Worm (Caenorhabditis elegans) whole organism, young adult: ENCODE results near the gene srg-61.

Experiments
- B0336.3 ChIP-seq: fragments of 200-800 bp; sonication (Bioruptor generic); IDR thresholded peaks from 2 replicates; pipeline ENCODE4 v1.3.6; 2022; ENCODE audit warnings: missing genetic modification characterization, missing compliant biosample characterization
- C17E4.6 ChIP-seq: fragments of 200-800 bp; sonication (Bioruptor generic); IDR thresholded peaks from 2 replicates; pipeline ENCODE4 v1.3.6; 2022; ENCODE audit warnings: missing genetic modification reagents, missing genetic modification characterization, missing compliant biosample characterization
- D2030.7 ChIP-seq: fragments of 200-800 bp; sonication (Bioruptor generic); IDR thresholded peaks from 2 replicates; pipeline ENCODE4 v1.3.6; 2022; ENCODE audit warnings: missing genetic modification reagents, missing genetic modification characterization, missing compliant biosample characterization
- F10E7.11 ChIP-seq: sonication (generic microtip); optimal IDR thresholded peaks from 2 replicates; lab custom pipeline; 2017; ENCODE audit warnings: mild to moderate bottlenecking, missing genetic modification characterization, moderate library complexity, missing compliant biosample characterization
- F49E8.2 ChIP-seq: sonication (generic microtip); optimal IDR thresholded peaks from 3 replicates; lab custom pipeline; 2017; ENCODE audit warnings: missing genetic modification characterization, mild to moderate bottlenecking, missing compliant biosample characterization, antibody characterized with exemption, moderate library complexity; ENCODE audit not compliant: insufficient read depth
- F55B11.4 ChIP-seq: sonication (generic microtip); optimal IDR thresholded peaks from 2 replicates; lab custom pipeline; 2016; ENCODE audit warnings: missing compliant biosample characterization, missing genetic modification characterization, borderline replicate concordance; ENCODE audit not compliant: insufficient read depth
- K12H6.12 ChIP-seq: fragments of 200-800 bp; sonication (Bioruptor generic); optimal IDR thresholded peaks from 2 replicates; lab custom pipeline; 2018; ENCODE audit warnings: mild to moderate bottlenecking, missing genetic modification characterization, missing compliant biosample characterization
- T26A5.8 ChIP-seq: sonication (generic microtip); optimal IDR thresholded peaks from 2 replicates; lab custom pipeline; 2016; ENCODE audit warnings: missing genetic modification characterization, missing compliant biosample characterization
- Y79H2A.3 ChIP-seq: fragments of 200-800 bp; sonication (Bioruptor generic); conservative IDR thresholded peaks from 2 replicates; pipeline ENCODE4 v1.3.6; 2022; ENCODE audit warnings: missing genetic modification reagents, missing genetic modification characterization, missing compliant biosample characterization
- Y95B8A.8 ChIP-seq: fragments of 200-800 bp; sonication (Bioruptor generic); IDR thresholded peaks from 2 replicates; pipeline ENCODE4 v1.3.6; 2022; ENCODE audit warnings: missing genetic modification reagents, missing genetic modification characterization, missing compliant biosample characterization
- akir-1 ChIP-seq: fragments of 200-800 bp; sonication (Bioruptor generic); optimal IDR thresholded peaks from 2 replicates; lab custom pipeline; 2018; ENCODE audit warnings: mild to moderate bottlenecking, missing genetic modification characterization, moderate library complexity, missing compliant biosample characterization
- athp-1 ChIP-seq: sonication (generic microtip); optimal IDR thresholded peaks from 2 replicates; lab custom pipeline; 2017; ENCODE audit warnings: mild to moderate bottlenecking, missing genetic modification characterization, missing compliant biosample characterization
- ccch-3 ChIP-seq: fragments of 200-800 bp; sonication (Bioruptor generic); optimal IDR thresholded peaks from 2 replicates; lab custom pipeline; 2018; ENCODE audit warnings: mild to moderate bottlenecking, missing genetic modification characterization, missing compliant biosample characterization
- cebp-1 ChIP-seq, 2 experiments: fragments of 200-800 bp in 1 of 2; sonication (Bioruptor generic) in 1 of 2; sonication (generic microtip) in 1 of 2; IDR thresholded peaks in 1 of 2; optimal IDR thresholded peaks in 1 of 2; 2 replicates each; pipeline versions ENCODE4 v1.3.6 to Lab custom; 2017 to 2022; ENCODE audit warnings: missing compliant biosample characterization in 2 of 2, missing genetic modification characterization in 2 of 2, mild to moderate bottlenecking in 1 of 2, missing genetic modification reagents in 1 of 2, moderate library complexity in 1 of 2
- ceh-27 ChIP-seq: fragments of 200-800 bp; sonication (Bioruptor generic); optimal IDR thresholded peaks from 2 replicates; lab custom pipeline; 2018; ENCODE audit warnings: mild to moderate bottlenecking, missing genetic modification characterization, moderate library complexity, missing compliant biosample characterization
- ceh-79 ChIP-seq: sonication (generic microtip); optimal IDR thresholded peaks from 2 replicates; lab custom pipeline; 2017; ENCODE audit warnings: mild to moderate bottlenecking, missing genetic modification characterization, missing compliant biosample characterization
- ceh-91 ChIP-seq: fragments of 200-800 bp; sonication (Bioruptor generic); IDR thresholded peaks from 2 replicates; pipeline ENCODE4 v1.3.6; 2022; ENCODE audit warnings: missing genetic modification reagents, missing genetic modification characterization, missing compliant biosample characterization
- chd-7 ChIP-seq: sonication (generic microtip); optimal IDR thresholded peaks from 2 replicates; lab custom pipeline; 2016; ENCODE audit warnings: mild to moderate bottlenecking, missing genetic modification characterization, moderate library complexity, missing compliant biosample characterization
- dpl-1 ChIP-seq: fragments of 150-350 bp; optimal IDR thresholded peaks from 2 replicates; lab custom pipeline; 2014; ENCODE audit warnings: missing biosample characterization, missing genetic modification reagents, missing genetic modification characterization
- efl-1 ChIP-seq: fragments of 150-350 bp; optimal IDR thresholded peaks from 2 replicates; lab custom pipeline; 2014; ENCODE audit warnings: missing biosample characterization, missing genetic modification reagents, missing genetic modification characterization
- egl-18 ChIP-seq: fragments of 200-800 bp; sonication (Bioruptor generic); IDR thresholded peaks from 2 replicates; pipeline ENCODE4 v1.3.6; 2022; ENCODE audit warnings: missing genetic modification reagents, missing genetic modification characterization, missing compliant biosample characterization
- egl-44 ChIP-seq: fragments of 200-800 bp; sonication (Bioruptor generic); IDR thresholded peaks from 2 replicates; pipeline ENCODE4 v1.3.6; 2022; ENCODE audit warnings: missing genetic modification reagents, missing genetic modification characterization, missing compliant biosample characterization
- ekl-4 ChIP-seq: fragments of 200-800 bp; sonication (Bioruptor generic); IDR thresholded peaks from 2 replicates; pipeline ENCODE4 v1.3.6; 2022; ENCODE audit warnings: missing genetic modification reagents, missing genetic modification characterization, missing compliant biosample characterization
- ets-4 ChIP-seq: fragments of 200-800 bp; sonication (Bioruptor generic); optimal IDR thresholded peaks from 2 replicates; lab custom pipeline; 2018; ENCODE audit warnings: mild to moderate bottlenecking, missing genetic modification characterization, missing compliant biosample characterization
- gei-17 ChIP-seq: fragments of 200-800 bp; sonication (Bioruptor generic); optimal IDR thresholded peaks from 2 replicates; lab custom pipeline; 2018; ENCODE audit warnings: mild to moderate bottlenecking, missing genetic modification characterization, missing compliant biosample characterization
- hlh-12 ChIP-seq: sonication (generic microtip); optimal IDR thresholded peaks from 2 replicates; lab custom pipeline; 2016; ENCODE audit warnings: missing genetic modification characterization, missing compliant biosample characterization
- hmg-20 ChIP-seq: fragments of 200-800 bp; sonication (Bioruptor generic); IDR thresholded peaks from 2 replicates; pipeline ENCODE4 v1.3.6; 2022; ENCODE audit warnings: missing genetic modification reagents, missing genetic modification characterization, missing compliant biosample characterization
- hrde-1 ChIP-seq: sonication (generic microtip); optimal IDR thresholded peaks from 2 replicates; lab custom pipeline; 2016; ENCODE audit warnings: missing genetic modification characterization, mild to moderate bottlenecking, missing compliant biosample characterization, moderate library complexity, missing genotype, missing genetic modification reagents, borderline replicate concordance
- let-607 ChIP-seq, 2 experiments: fragments of 200-800 bp in 1 of 2; sonication (Bioruptor generic) in 1 of 2; sonication (generic microtip) in 1 of 2; optimal IDR thresholded peaks; 2 replicates each; lab custom pipeline; 2016 to 2018; ENCODE audit warnings: mild to moderate bottlenecking in 2 of 2, missing compliant biosample characterization in 2 of 2, missing genetic modification characterization in 2 of 2, moderate library complexity in 2 of 2, missing genotype in 1 of 2
- lir-1 ChIP-seq: fragments of 200-800 bp; sonication (Bioruptor generic); conservative IDR thresholded peaks from 2 replicates; pipeline ENCODE4 v1.3.6; 2022; ENCODE audit warnings: missing genetic modification reagents, missing genetic modification characterization, missing compliant biosample characterization
- madf-10 ChIP-seq: sonication (generic microtip); optimal IDR thresholded peaks from 2 replicates; lab custom pipeline; 2016; ENCODE audit warnings: mild to moderate bottlenecking, missing genetic modification characterization, missing compliant biosample characterization
- madf-3 ChIP-seq: fragments of 200-800 bp; sonication (Bioruptor generic); IDR thresholded peaks from 2 replicates; pipeline ENCODE4 v1.3.6; 2022; ENCODE audit warnings: missing genetic modification reagents, missing genetic modification characterization, missing compliant biosample characterization
- mcd-1 ChIP-seq: fragments of 200-800 bp; sonication (Bioruptor generic); IDR thresholded peaks from 2 replicates; pipeline ENCODE4 v1.3.6; 2022; ENCODE audit warnings: missing genetic modification reagents, missing genetic modification characterization, missing compliant biosample characterization
- nfyb-1 ChIP-seq: fragments of 200-800 bp; sonication (Bioruptor generic); IDR thresholded peaks from 2 replicates; pipeline ENCODE4 v1.3.6; 2022; ENCODE audit warnings: missing genetic modification reagents, missing genetic modification characterization, missing compliant biosample characterization
- nhr-120 ChIP-seq: fragments of 200-800 bp; sonication (Bioruptor generic); IDR thresholded peaks from 2 replicates; pipeline ENCODE4 v1.3.6; 2022; ENCODE audit warnings: missing genetic modification characterization, missing compliant biosample characterization
- nhr-80 ChIP-seq: sonication (generic microtip); optimal IDR thresholded peaks from 2 replicates; lab custom pipeline; 2016; ENCODE audit warnings: missing genetic modification characterization, missing compliant biosample characterization
- snpc-1.3 ChIP-seq: sonication (generic microtip); optimal IDR thresholded peaks from 2 replicates; lab custom pipeline; 2017; ENCODE audit warnings: missing genetic modification characterization, mild to moderate bottlenecking, missing compliant biosample characterization, antibody characterized with exemption, moderate library complexity, missing genotype, missing genetic modification reagents; ENCODE audit not compliant: insufficient read depth
- tbp1 ChIP-seq: fragments of 200-800 bp; sonication (Bioruptor generic); optimal IDR thresholded peaks from 2 replicates; lab custom pipeline; 2018; ENCODE audit warnings: mild to moderate bottlenecking, missing genetic modification characterization, missing compliant biosample characterization
- zfh-2 ChIP-seq: fragments of 200-800 bp; sonication (Bioruptor generic); conservative IDR thresholded peaks from 2 replicates; pipeline ENCODE4 v1.3.6; 2022; ENCODE audit warnings: missing genetic modification reagents, missing genetic modification characterization, missing compliant biosample characterization
- ztf-25 ChIP-seq: fragments of 200-800 bp; sonication (Bioruptor generic); IDR thresholded peaks from 2 replicates; pipeline ENCODE4 v1.3.6; 2022; ENCODE audit warnings: missing genetic modification reagents, missing genetic modification characterization, missing compliant biosample characterization
- ztf-26 ChIP-seq: sonication (generic microtip); optimal IDR thresholded peaks from 2 replicates; lab custom pipeline; 2017; ENCODE audit warnings: missing genetic modification characterization, missing compliant biosample characterization
- ztf-3 ChIP-seq: fragments of 200-800 bp; sonication (Bioruptor generic); optimal IDR thresholded peaks from 2 replicates; lab custom pipeline; 2018; ENCODE audit warnings: mild to moderate bottlenecking, missing genetic modification characterization, missing compliant biosample characterization

The srg-61 gene

DNA sequence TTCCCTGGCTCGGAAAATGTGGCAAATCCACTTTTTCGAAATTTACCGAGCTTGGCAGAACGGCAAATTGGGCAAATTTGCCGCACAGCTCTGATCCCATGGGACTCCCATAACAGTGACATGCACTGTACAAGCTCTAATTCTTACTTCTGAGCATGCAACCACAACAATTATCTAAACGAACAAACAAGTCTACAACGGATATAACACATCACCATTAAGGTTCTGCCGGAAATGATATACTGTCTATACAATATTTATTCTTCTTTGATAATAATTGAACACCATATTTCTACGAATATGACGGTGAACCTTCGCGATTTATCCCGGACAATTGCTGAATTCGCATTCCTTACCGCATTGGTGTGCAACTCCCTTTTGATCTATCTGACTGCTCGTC lies 11.9 kb downstream of the srg-61 start, which contains the start of gene str-33:
Gene str-33 (plus strand): TSS at position 301 of the 400 bp plus-strand sequence.
- TF ChIP-seq ceh-91 (no peak), mcd-1 (GFP tag; lab: Robert Waterston, UW) (no peak), D2030.7 (GFP tag; lab: Robert Waterston, UW) (no peak), tbp1 (no peak), hrde-1 (tag; lab: Kevin White, UChicago) (no peak), hlh-12 (no peak), nhr-120 (no peak), K12H6.12 (tag; lab: Kevin White, UChicago) (no peak), T26A5.8 (tag; lab: Kevin White, UChicago) (no peak), athp-1 (no peak), zfh-2 (GFP tag; lab: Robert Waterston, UW) (no peak)

DNA sequence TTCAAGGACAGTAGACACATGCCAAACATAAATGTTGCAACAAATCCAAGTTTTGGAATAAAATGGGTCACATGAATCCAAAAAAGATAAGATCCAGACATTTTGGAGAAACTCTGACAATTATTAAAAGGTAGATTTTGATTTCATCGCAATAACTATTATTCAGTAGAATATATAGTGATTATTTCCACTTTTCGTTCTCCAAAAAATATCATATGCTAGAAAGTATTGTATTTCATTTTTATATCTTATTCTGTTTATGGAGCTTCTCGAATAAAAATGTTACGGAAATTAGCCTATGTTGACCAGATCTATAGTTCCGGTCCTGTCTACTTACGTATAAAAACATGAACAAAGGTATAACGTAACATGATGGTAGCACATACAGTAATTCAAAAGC lies 13.0 kb downstream of the srg-61 start, which contains the start of gene str-13:
Gene str-13 (minus strand): TSS at position 101 of the 400 bp plus-strand sequence.
- no peak for TF ChIP-seq C17E4.6
- no peak for TF ChIP-seq Y79H2A.3 (GFP tag; lab: Robert Waterston, UW)

DNA sequence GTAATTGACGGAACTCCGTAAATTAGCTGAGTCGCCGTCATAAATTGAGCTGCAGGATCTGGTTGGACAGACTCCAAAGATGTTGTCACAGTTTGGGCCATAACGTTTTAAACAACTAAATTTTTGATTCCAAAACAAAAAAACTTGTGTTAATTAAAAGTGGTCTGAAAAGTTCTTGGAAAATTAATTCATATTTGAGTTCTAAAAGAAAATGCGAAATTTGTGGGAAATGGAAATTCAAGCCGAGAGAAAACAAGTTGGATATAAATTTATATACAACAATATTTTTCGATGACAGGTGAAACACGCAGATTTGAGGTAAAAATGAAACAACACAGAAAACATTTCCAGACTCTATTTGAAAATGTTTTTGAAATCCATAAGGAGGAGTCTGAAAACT lies 14.9 kb downstream of the srg-61 start, which contains the start of gene srg-59:
Gene srg-59 (minus strand): TSS at position 101 of the 400 bp plus-strand sequence.
- TF ChIP-seq gei-17 (GFP tag; lab: Kevin White, UChicago), result no peak
- no peak for TF ChIP-seq ceh-27 (GFP tag; lab: Kevin White, UChicago)
- no peak for TF ChIP-seq nhr-120
- TF ChIP-seq Y95B8A.8 (GFP tag; lab: Robert Waterston, UW), result no peak
- TF ChIP-seq F10E7.11, result no peak
- TF ChIP-seq cebp-1 (GFP tag; IDR thresholded peaks at IDR 0.05; lab: Robert Waterston, UW), result no peak
- no peak for TF ChIP-seq cebp-1 (tag; optimal IDR thresholded peaks at IDR 0.05; lab: Kevin White, UChicago)
- no peak for TF ChIP-seq madf-3 (GFP tag; lab: Robert Waterston, UW)
- TF ChIP-seq ekl-4, result no peak
- no peak for TF ChIP-seq T26A5.8 (tag; lab: Kevin White, UChicago)
- TF ChIP-seq ztf-26 (tag; lab: Kevin White, UChicago), result no peak
- TF ChIP-seq lir-1 (GFP tag; lab: Robert Waterston, UW), result no peak
- no peak for TF ChIP-seq akir-1 (GFP tag; lab: Kevin White, UChicago)
- no peak for TF ChIP-seq B0336.3 (GFP tag; lab: Robert Waterston, UW)
- TF ChIP-seq let-607 (tag; optimal IDR thresholded peaks at IDR 0.05; lab: Kevin White, UChicago), result no peak
- TF ChIP-seq nfyb-1 (GFP tag; lab: Robert Waterston, UW), result no peak
- TF ChIP-seq chd-7, result no peak
- TF ChIP-seq egl-18 (GFP tag; lab: Robert Waterston, UW), result no peak
- no peak for TF ChIP-seq egl-44 (GFP tag; lab: Robert Waterston, UW)
- no peak for TF ChIP-seq ceh-79 (tag; lab: Kevin White, UChicago)
- TF ChIP-seq, all 124 proteins: peak for 0

- TF ChIP-seq snpc-1.3 (tag; lab: Kevin White, UChicago), result no peak
- no peak for TF ChIP-seq dpl-1 (GFP tag; lab: Kevin White, UChicago)
- TF ChIP-seq let-607 (tag; optimal IDR thresholded peaks at IDR 0.05; lab: Kevin White, UChicago), result no peak
- no peak for TF ChIP-seq efl-1 (GFP tag; lab: Kevin White, UChicago)
- no peak for TF ChIP-seq ccch-3
- TF ChIP-seq F49E8.2, result no peak
- no peak for TF ChIP-seq B0336.3 (GFP tag; lab: Robert Waterston, UW)
- TF ChIP-seq ets-4 (GFP tag; lab: Kevin White, UChicago), result no peak
- TF ChIP-seq madf-10, result no peak
- no peak for TF ChIP-seq F55B11.4 (tag; lab: Kevin White, UChicago)
- TF ChIP-seq ztf-25 (GFP tag; lab: Robert Waterston, UW), result no peak
- TF ChIP-seq athp-1, result no peak
- TF ChIP-seq ztf-3 (GFP tag; lab: Kevin White, UChicago), result no peak
- no peak for TF ChIP-seq nhr-80 (tag; lab: Kevin White, UChicago)
- TF ChIP-seq hmg-20 (GFP tag; lab: Robert Waterston, UW), result no peak
Observed at ce11 chrV:2722555-2722954, 17.6 kb downstream of the srg-61 start, which contains the start of gene srg-60. srg-60 (minus strand) TSS chrV:2722655.
